Worm (Caenorhabditis elegans): ENCODE measurements around the gene arrd-2.

Gene arrd-2

ce11 chrII:9412086-9412608, 4.6 kb downstream of the arrd-2 start, which contains the start of gene arrd-3:
TSS of gene arrd-3 (plus strand) at chrII:9412558.
- TF ChIP-seq tab-1 (GFP tag; IDR thresholded peaks at IDR 0.05) (no peak), klf-2 (GFP tag; conservative IDR thresholded peaks at IDR 0.05) (no peak), med-1 (GFP tag; optimal IDR thresholded peaks at IDR 0.05; ENCODE audit: insufficient read depth) (no peak), ztf-23 (GFP tag; IDR thresholded peaks at IDR 0.05) (no peak), T22C8.4 (GFP tag; IDR thresholded peaks at IDR 0.05) (no peak), cog-1 (tag; optimal IDR thresholded peaks at IDR 0.05) (no peak), flt-1 (GFP tag; IDR thresholded peaks at IDR 0.05) (no peak)

- no peak for TF ChIP-seq tab-1 (GFP tag; IDR thresholded peaks at IDR 0.05)
- no peak for TF ChIP-seq ztf-23 (GFP tag; IDR thresholded peaks at IDR 0.05)
- TF ChIP-seq T22C8.4 (GFP tag; IDR thresholded peaks at IDR 0.05), result no peak
- no peak for TF ChIP-seq flt-1 (GFP tag; IDR thresholded peaks at IDR 0.05)
- no peak for TF ChIP-seq klf-2 (GFP tag; conservative IDR thresholded peaks at IDR 0.05)
- peak; percentile 31 for TF ChIP-seq cog-1 (tag; optimal IDR thresholded peaks at IDR 0.05)
- TF ChIP-seq ztf-29 (GFP tag; IDR thresholded peaks at IDR 0.05), result no peak
Measured at ce11 chrII:9416381-9417276, 9.1 kb downstream of the arrd-2 start, which contains the start of the genes gss-1 and chch-3. TSS of gene gss-1 (minus strand) at chrII:9416431. TSS of gene chch-3 (plus strand) at chrII:9417013.

ce11 chrII:9418065-9418567, 10.5 kb downstream of the arrd-2 start, which contains the start of the genes M176.4 and M176.16:
TSS of gene M176.4 (plus strand) at chrII:9418365.
TSS of gene M176.16 (plus strand) at chrII:9418517.
- TF ChIP-seq klf-2 (GFP tag; conservative IDR thresholded peaks at IDR 0.05), result no peak
- no peak for TF ChIP-seq cog-1 (tag; optimal IDR thresholded peaks at IDR 0.05)
- no peak for TF ChIP-seq T22C8.4 (GFP tag; IDR thresholded peaks at IDR 0.05)
- TF ChIP-seq flt-1 (GFP tag; IDR thresholded peaks at IDR 0.05), result no peak
- no peak for TF ChIP-seq tab-1 (GFP tag; IDR thresholded peaks at IDR 0.05)
- TF ChIP-seq ztf-29 (GFP tag; IDR thresholded peaks at IDR 0.05), result no peak
- TF ChIP-seq ref-1 (GFP tag; conservative IDR thresholded peaks at IDR 0.05), result no peak
- no peak for TF ChIP-seq med-1 (GFP tag; optimal IDR thresholded peaks at IDR 0.05; ENCODE audit: insufficient read depth)
- TF ChIP-seq ztf-23 (GFP tag; IDR thresholded peaks at IDR 0.05), result no peak

ce11 chrII:9418843-9419532, 11.4 kb downstream of the arrd-2 start:
- TF ChIP-seq T22C8.4 (GFP tag; IDR thresholded peaks at IDR 0.05) (no peak), cog-1 (tag; optimal IDR thresholded peaks at IDR 0.05) (no peak), ref-1 (GFP tag; conservative IDR thresholded peaks at IDR 0.05) (no peak), ztf-29 (GFP tag; IDR thresholded peaks at IDR 0.05) (no peak), tab-1 (GFP tag; IDR thresholded peaks at IDR 0.05) (no peak), ztf-23 (GFP tag; IDR thresholded peaks at IDR 0.05) (no peak), flt-1 (GFP tag; IDR thresholded peaks at IDR 0.05) (no peak), klf-2 (GFP tag; conservative IDR thresholded peaks at IDR 0.05) (no peak), med-1 (GFP tag; optimal IDR thresholded peaks at IDR 0.05; ENCODE audit: insufficient read depth) (no peak)

ce11 chrII:9421969-9422368, 14.4 kb downstream of the arrd-2 start, which contains the start of gene M176.11:
TSS of gene M176.11 (plus strand) at chrII:9422269.
- TF ChIP-seq T22C8.4 (GFP tag; IDR thresholded peaks at IDR 0.05) (no peak), med-1 (GFP tag; optimal IDR thresholded peaks at IDR 0.05; ENCODE audit: insufficient read depth) (no peak), ztf-29 (GFP tag; IDR thresholded peaks at IDR 0.05) (no peak), cog-1 (tag; optimal IDR thresholded peaks at IDR 0.05) (no peak), ztf-23 (GFP tag; IDR thresholded peaks at IDR 0.05) (no peak), ref-1 (GFP tag; conservative IDR thresholded peaks at IDR 0.05) (no peak), tab-1 (GFP tag; IDR thresholded peaks at IDR 0.05) (no peak), klf-2 (GFP tag; conservative IDR thresholded peaks at IDR 0.05) (no peak), flt-1 (GFP tag; IDR thresholded peaks at IDR 0.05) (no peak)

ce11 chrII:9426076-9426475, 18.5 kb downstream of the arrd-2 start, which contains the start of gene M176.10:
TSS of gene M176.10 (minus strand) at chrII:9426176.
- TF ChIP-seq ztf-29 (GFP tag; IDR thresholded peaks at IDR 0.05), result no peak
- TF ChIP-seq med-1 (GFP tag; optimal IDR thresholded peaks at IDR 0.05; ENCODE audit: insufficient read depth), result no peak
- TF ChIP-seq T22C8.4 (GFP tag; IDR thresholded peaks at IDR 0.05), result no peak
- no peak for TF ChIP-seq tab-1 (GFP tag; IDR thresholded peaks at IDR 0.05)
- no peak for TF ChIP-seq ztf-23 (GFP tag; IDR thresholded peaks at IDR 0.05)
- no peak for TF ChIP-seq klf-2 (GFP tag; conservative IDR thresholded peaks at IDR 0.05)
- no peak for TF ChIP-seq flt-1 (GFP tag; IDR thresholded peaks at IDR 0.05)
- TF ChIP-seq ref-1 (GFP tag; conservative IDR thresholded peaks at IDR 0.05), result no peak
- TF ChIP-seq cog-1 (tag; optimal IDR thresholded peaks at IDR 0.05), result no peak

- TF ChIP-seq ztf-29 (GFP tag; IDR thresholded peaks at IDR 0.05), result no peak
- TF ChIP-seq klf-2 (GFP tag; conservative IDR thresholded peaks at IDR 0.05), result no peak
- no peak for TF ChIP-seq tab-1 (GFP tag; IDR thresholded peaks at IDR 0.05)
- TF ChIP-seq ref-1 (GFP tag; conservative IDR thresholded peaks at IDR 0.05), result no peak
- TF ChIP-seq cog-1 (tag; optimal IDR thresholded peaks at IDR 0.05), result no peak
- no peak for TF ChIP-seq T22C8.4 (GFP tag; IDR thresholded peaks at IDR 0.05)
- no peak for TF ChIP-seq med-1 (GFP tag; optimal IDR thresholded peaks at IDR 0.05; ENCODE audit: insufficient read depth)
- no peak for TF ChIP-seq ztf-23 (GFP tag; IDR thresholded peaks at IDR 0.05)
- TF ChIP-seq flt-1 (GFP tag; IDR thresholded peaks at IDR 0.05), result no peak
Measured at ce11 chrII:9427644-9428043, 20.1 kb downstream of the arrd-2 start, which contains the start of gene M176.5. TSS of gene M176.5 (minus strand) at chrII:9427744.

ce11 chrII:9431119-9431518, 23.6 kb downstream of the arrd-2 start:
- no peak for TF ChIP-seq ztf-29 (GFP tag; IDR thresholded peaks at IDR 0.05)

ce11 chrII:9433609-9434008, 26.0 kb downstream of the arrd-2 start, which contains the start of gene kin-15:
TSS of gene kin-15 (minus strand) at chrII:9433709.
- TF ChIP-seq klf-2 (GFP tag; conservative IDR thresholded peaks at IDR 0.05) (no peak), ref-1 (GFP tag; conservative IDR thresholded peaks at IDR 0.05) (no peak), flt-1 (GFP tag; IDR thresholded peaks at IDR 0.05) (no peak), ztf-23 (GFP tag; IDR thresholded peaks at IDR 0.05) (no peak)
